Fruit fly (Drosophila melanogaster) whole organism: ENCODE results near the gene CG14034.

Source experiments
- CG8478 ChIP-seq: fragments of >200 bp; optimal IDR thresholded peaks from 2 replicates; lab custom pipeline; 2018; ENCODE audit warnings: inconsistent platforms
- Dll ChIP-seq: fragments of >200 bp; optimal IDR thresholded peaks from 2 replicates; lab custom pipeline; 2017
- EcR ChIP-seq, 2 experiments: fragments of >200 bp; optimal IDR thresholded peaks; 2 replicates each; lab custom pipeline; 2017; ENCODE audit warnings: missing biosample characterization in 2 of 2, missing genetic modification characterization in 2 of 2, missing genetic modification reagents in 2 of 2
- pan ChIP-seq: fragments of >200 bp; optimal IDR thresholded peaks from 2 replicates; lab custom pipeline; 2017
- usp ChIP-seq: fragments of >200 bp; optimal IDR thresholded peaks from 2 replicates; lab custom pipeline; 2017; ENCODE audit warnings: missing biosample characterization, missing genetic modification characterization, mixed read lengths

- TF ChIP-seq usp (GFP tag; lab: Kevin White, UChicago) (no peak), Dll (lab: Kevin White, UChicago) (peak; percentile 99), CG8478 (lab: Kevin White, UChicago) (no peak), EcR (GFP tag; optimal IDR thresholded peaks at IDR 0.05; lab: Kevin White, UChicago) (no peak), pan (lab: Kevin White, UChicago) (no peak)
These were observed 20.9 kb upstream of the CG14034 start for dm6 chr2L:5237175-5237753.
